Fruit fly (Drosophila melanogaster): Measurements from ENCODE around the gene Moca-cyp.

DNA sequence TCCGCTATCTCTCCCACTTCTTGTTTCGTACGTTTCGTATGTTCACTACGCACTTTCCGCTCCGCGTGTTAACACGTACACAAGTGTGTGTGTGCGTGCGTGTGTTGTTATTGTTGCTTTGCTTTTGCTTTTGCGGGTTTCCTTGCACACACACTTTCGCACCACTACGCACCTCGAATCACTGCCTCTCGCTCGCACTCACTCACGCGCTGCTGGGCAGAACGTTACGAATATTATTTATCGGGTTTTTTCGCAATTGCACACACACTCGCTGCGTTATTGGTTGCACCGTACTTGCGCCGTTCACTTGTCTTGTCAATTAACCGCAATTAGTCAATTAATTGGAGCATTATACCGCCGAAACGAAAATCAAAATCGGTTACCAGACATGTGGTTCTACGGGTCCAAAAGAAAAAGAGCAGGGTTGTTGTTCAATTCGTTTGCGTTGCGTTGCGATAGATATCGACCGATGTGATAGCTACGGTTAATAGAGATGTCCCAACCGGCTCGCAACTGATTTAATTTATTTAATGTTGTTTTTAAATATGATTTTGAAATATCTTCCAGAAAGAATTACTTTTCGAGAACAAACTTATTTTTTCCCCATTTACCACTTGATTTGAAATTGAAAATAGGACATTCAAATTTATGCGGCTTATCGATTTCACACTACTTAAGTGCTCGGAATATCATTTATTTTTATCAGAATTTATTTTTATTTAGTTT is 3.9 kb upstream of the Moca-cyp start, which contains the start of gene larp:
- peak; percentile 35 for TF ChIP-seq CG9705 (GFP tag; optimal IDR thresholded peaks at IDR 0.05)
- peak; percentile 32 for TF ChIP-seq Sp1 (GFP tag; optimal IDR thresholded peaks at IDR 0.05)
- TF ChIP-seq pan (optimal IDR thresholded peaks at IDR 0.05), result no peak
- no peak for TF ChIP-seq Dfd (GFP tag; optimal IDR thresholded peaks at IDR 0.05)
- TF ChIP-seq OdsH (GFP tag; optimal IDR thresholded peaks at IDR 0.05), result peak; percentile 43
- peak; percentile 47 for TF ChIP-seq h (GFP tag; optimal IDR thresholded peaks at IDR 0.05)
- TF ChIP-seq Abd-B (GFP tag; optimal IDR thresholded peaks at IDR 0.05), result no peak
- TF ChIP-seq Myc (optimal IDR thresholded peaks at IDR 0.05), result peak; percentile 17
- no peak for TF ChIP-seq Hr78 (GFP tag; optimal IDR thresholded peaks at IDR 0.05)
- TF ChIP-seq usp (GFP tag; optimal IDR thresholded peaks at IDR 0.05), result no peak
- peak; percentile 43 for TF ChIP-seq fru (GFP tag; optimal IDR thresholded peaks at IDR 0.05)
- TF ChIP-seq dmrt93B (GFP tag; optimal IDR thresholded peaks at IDR 0.05), result peak; percentile 29
- peak; percentile 1 for TF ChIP-seq GATAd (GFP tag; optimal IDR thresholded peaks at IDR 0.05)
- TF ChIP-seq Rel (GFP tag; optimal IDR thresholded peaks at IDR 0.05), result no peak
- no peak for TF ChIP-seq Rel (tag; optimal IDR thresholded peaks at IDR 0.05)
